Worm (Caenorhabditis elegans) whole organism, L4 larva: ENCODE data around the gene lgc-11.

Experiments used
- F26F4.8 ChIP-seq: fragments of 200-800 bp; sonication (Bioruptor generic); conservative IDR thresholded peaks from 2 replicates; pipeline ENCODE4 v1.3.6; 2022; ENCODE audit warnings: missing genetic modification characterization, missing compliant biosample characterization
- R02D3.7 ChIP-seq: fragments of 150-350 bp; sonication (generic microtip); optimal IDR thresholded peaks from 3 replicates; lab custom pipeline; 2014; ENCODE audit warnings: missing biosample characterization, missing genetic modification characterization
- Y105C5A.15 ChIP-seq: fragments of 200-800 bp; sonication (Bioruptor generic); IDR thresholded peaks from 2 replicates; pipeline ENCODE4 v1.3.6; 2022; ENCODE audit warnings: missing genetic modification characterization, missing compliant biosample characterization
- Y48G9A.11 ChIP-seq: fragments of 200-800 bp; sonication (Bioruptor generic); IDR thresholded peaks from 2 replicates; pipeline ENCODE4 v1.3.6; 2022; ENCODE audit warnings: missing genetic modification reagents, missing genetic modification characterization, missing compliant biosample characterization
- Y75B8A.6 ChIP-seq: fragments of 200-800 bp; sonication (Bioruptor generic); IDR thresholded peaks from 2 replicates; pipeline ENCODE4 v1.3.6; 2022; ENCODE audit warnings: missing genetic modification reagents, missing genetic modification characterization, missing compliant biosample characterization
- aha-1 ChIP-seq: fragments of 150-350 bp; peaks from one replicate; lab custom pipeline; 2014; ENCODE audit warnings: missing biosample characterization, missing genetic modification characterization
- ceh-44 ChIP-seq: fragments of 200-800 bp; sonication (Bioruptor generic); IDR thresholded peaks from 2 replicates; pipeline ENCODE4 v1.3.6; 2022; ENCODE audit warnings: missing genetic modification reagents, missing genetic modification characterization, missing compliant biosample characterization
- ctbp-1 ChIP-seq: fragments of 200-800 bp; sonication (Bioruptor generic); IDR thresholded peaks from 2 replicates; pipeline ENCODE4 v1.3.6; 2022; ENCODE audit warnings: missing genetic modification reagents, missing genetic modification characterization, missing compliant biosample characterization
- daf-12 ChIP-seq: fragments of 150-350 bp; optimal IDR thresholded peaks from 2 replicates; lab custom pipeline; 2014; ENCODE audit warnings: missing biosample characterization, missing genetic modification reagents, missing genetic modification characterization
- dmd-8 ChIP-seq: fragments of 200-800 bp; sonication (Bioruptor generic); IDR thresholded peaks from 2 replicates; pipeline ENCODE4 v1.3.6; 2022; ENCODE audit warnings: missing genetic modification characterization, missing compliant biosample characterization
- dve-1 ChIP-seq: sonication (generic microtip); optimal IDR thresholded peaks from 2 replicates; lab custom pipeline; 2017; ENCODE audit warnings: antibody characterized with exemption, mild to moderate bottlenecking, missing genetic modification characterization, missing compliant biosample characterization; ENCODE audit not compliant: insufficient read depth
- egl-43 ChIP-seq: fragments of 200-800 bp; sonication (Bioruptor generic); IDR thresholded peaks from 2 replicates; pipeline ENCODE4 v1.3.6; 2022; ENCODE audit warnings: missing genetic modification reagents, missing genetic modification characterization, missing compliant biosample characterization
- hif-1 ChIP-seq, 2 experiments: sonication (generic microtip); optimal IDR thresholded peaks; 2 replicates each; lab custom pipeline; 2016 to 2017; ENCODE audit warnings: missing compliant biosample characterization in 2 of 2, missing genetic modification characterization in 2 of 2, missing genetic modification reagents in 2 of 2, missing genotype in 2 of 2, mild to moderate bottlenecking in 1 of 2
- hlh-30 ChIP-seq: sonication (generic microtip); optimal IDR thresholded peaks from 2 replicates; lab custom pipeline; 2017; ENCODE audit warnings: antibody characterized with exemption, mild to moderate bottlenecking, missing genetic modification characterization, missing compliant biosample characterization; ENCODE audit not compliant: insufficient read depth
- hmg-1.1 ChIP-seq: fragments of 200-800 bp; sonication (Bioruptor generic); IDR thresholded peaks from 2 replicates; pipeline ENCODE4 v1.3.6; 2022; ENCODE audit warnings: missing genetic modification reagents, missing genetic modification characterization, missing compliant biosample characterization
- lin-15B ChIP-seq: fragments of 150-350 bp; sonication (generic microtip); optimal IDR thresholded peaks from 3 replicates; lab custom pipeline; 2014; ENCODE audit warnings: missing biosample characterization, missing genetic modification characterization
- lin-38 ChIP-seq: fragments of 200-800 bp; sonication (Bioruptor generic); IDR thresholded peaks from 2 replicates; pipeline ENCODE4 v1.3.6; 2022; ENCODE audit warnings: missing genetic modification reagents, missing genetic modification characterization, missing compliant biosample characterization
- madf-5 ChIP-seq, 2 experiments: fragments of 200-800 bp; sonication (Bioruptor generic); IDR thresholded peaks; 2 replicates each; pipeline ENCODE4 v1.3.6; 2022; ENCODE audit warnings: missing compliant biosample characterization in 2 of 2, missing genetic modification characterization in 2 of 2
- mep-1 ChIP-seq: fragments of 150-350 bp; sonication (generic microtip); optimal IDR thresholded peaks from 3 replicates; lab custom pipeline; 2014; ENCODE audit warnings: missing biosample characterization, missing genetic modification characterization
- mxl-2 ChIP-seq: fragments of 200-800 bp; sonication (Bioruptor generic); conservative IDR thresholded peaks from 2 replicates; pipeline ENCODE4 v1.3.6; 2022; ENCODE audit warnings: missing genetic modification reagents, missing genetic modification characterization, missing compliant biosample characterization
- mxl-3 ChIP-seq: fragments of 200-800 bp; sonication (Bioruptor generic); optimal IDR thresholded peaks from 2 replicates; lab custom pipeline; 2018; ENCODE audit warnings: mild to moderate bottlenecking, missing genetic modification characterization, missing compliant biosample characterization
- nhr-11 ChIP-seq: fragments of 150-350 bp; optimal IDR thresholded peaks from 2 replicates; lab custom pipeline; 2014; ENCODE audit warnings: missing biosample characterization, missing genetic modification characterization
- nhr-237 ChIP-seq: sonication (generic microtip); optimal IDR thresholded peaks from 2 replicates; lab custom pipeline; 2017; ENCODE audit warnings: missing biosample characterization, missing genetic modification characterization
- sdz-12 ChIP-seq: fragments of 200-800 bp; sonication (Bioruptor generic); optimal IDR thresholded peaks from 2 replicates; lab custom pipeline; 2018; ENCODE audit warnings: mild to moderate bottlenecking, missing genetic modification characterization, missing compliant biosample characterization
- set-16 ChIP-seq: fragments of 200-800 bp; sonication (Bioruptor generic); IDR thresholded peaks from 2 replicates; pipeline ENCODE4 v1.3.6; 2022; ENCODE audit warnings: missing genetic modification reagents, missing genetic modification characterization, missing compliant biosample characterization
- snpc-4 ChIP-seq: fragments of 150-350 bp; optimal IDR thresholded peaks from 2 replicates; lab custom pipeline; 2014; ENCODE audit warnings: missing biosample characterization, missing genetic modification characterization
- spr-1 ChIP-seq: sonication (generic microtip); optimal IDR thresholded peaks from 2 replicates; lab custom pipeline; 2016; ENCODE audit warnings: mild to moderate bottlenecking, missing genetic modification characterization, missing compliant biosample characterization
- tra-1 ChIP-seq: fragments of 200-800 bp; sonication (Bioruptor generic); IDR thresholded peaks from 2 replicates; pipeline ENCODE4 v1.3.6; 2022; ENCODE audit warnings: missing genetic modification reagents, missing genetic modification characterization, missing compliant biosample characterization
- unc-62 ChIP-seq, 3 experiments: fragments of 150-350 bp in 1 of 3; sonication (generic microtip); optimal IDR thresholded peaks in 2 of 3; peaks in 1 of 3; 1 replicate in 1 of 3; 2 replicates in 2 of 3; lab custom pipeline; 2014 to 2017; ENCODE audit warnings: missing biosample characterization in 3 of 3, missing genetic modification characterization in 3 of 3, missing genetic modification reagents in 3 of 3, missing genotype in 1 of 3
- vab-7 ChIP-seq: fragments of 200-800 bp; sonication (Bioruptor generic); IDR thresholded peaks from 2 replicates; pipeline ENCODE4 v1.3.6; 2022; ENCODE audit warnings: missing genetic modification reagents, missing genetic modification characterization, missing compliant biosample characterization
- zfp-2 ChIP-seq: sonication (generic microtip); optimal IDR thresholded peaks from 2 replicates; lab custom pipeline; 2016; ENCODE audit warnings: mild to moderate bottlenecking, missing genetic modification characterization, missing compliant biosample characterization
- ztf-11 ChIP-seq: fragments of 150-350 bp; optimal IDR thresholded peaks from 2 replicates; lab custom pipeline; 2014; ENCODE audit warnings: missing biosample characterization, missing genetic modification characterization

The lgc-11 gene

ce11 chrX:7546509-7546908 lies 40.1 kb upstream of the lgc-11 start, which contains the start of gene col-174:
col-174 (plus strand) TSS chrX:7546809.
- TF ChIP-seq mxl-2 (no peak), lin-38 (no peak), mep-1 (no peak), nhr-237 (tag; lab: Kevin White, UChicago) (no peak), ztf-11 (tag; lab: Kevin White, UChicago) (no peak), hlh-30 (tag; lab: Kevin White, UChicago) (no peak), ctbp-1 (GFP tag; lab: Robert Waterston, UW) (no peak), ceh-44 (GFP tag; lab: Robert Waterston, UW) (no peak), dmd-8 (GFP tag; lab: Robert Waterston, UW) (no peak), spr-1 (no peak), F26F4.8 (no peak), hmg-1.1 (GFP tag; lab: Robert Waterston, UW) (no peak), vab-7 (GFP tag; lab: Robert Waterston, UW) (no peak)

- TF ChIP-seq egl-43 (GFP tag; lab: Robert Waterston, UW) (no peak), tra-1 (GFP tag; lab: Robert Waterston, UW) (no peak), R02D3.7 (no peak), Y48G9A.11 (GFP tag; lab: Robert Waterston, UW) (no peak), madf-5 (GFP tag; IDR thresholded peaks at IDR 0.05; lab: Robert Waterston, UW) (no peak), unc-62 (GFP tag; optimal IDR thresholded peaks at IDR 0.05 in 1 of 2; lab: Kevin White, UChicago) (peak in 1 of 2 experiments; percentile 91), unc-62 (tag; optimal IDR thresholded peaks at IDR 0.05; lab: Kevin White, UChicago) (no peak)
Measured at ce11 chrX:7541078-7541477, 34.6 kb upstream of the lgc-11 start.

- TF ChIP-seq lin-15B (no peak), hif-1 (tag; optimal IDR thresholded peaks at IDR 0.05; lab: Kevin White, UChicago) (no peak), snpc-4 (tag; lab: Kevin White, UChicago) (no peak), nhr-11 (tag; lab: Kevin White, UChicago) (no peak)
Measured at ce11 chrX:7540033-7540432, 33.6 kb upstream of the lgc-11 start, which contains the start of gene glb-16. glb-16 (minus strand) TSS chrX:7540133.

- TF ChIP-seq unc-62 (GFP tag; optimal IDR thresholded peaks at IDR 0.05 in 1 of 2; lab: Kevin White, UChicago) (peak in 1 of 2 experiments; percentile 41), unc-62 (tag; optimal IDR thresholded peaks at IDR 0.05; lab: Kevin White, UChicago) (no peak), Y75B8A.6 (GFP tag; lab: Robert Waterston, UW) (no peak), sdz-12 (GFP tag; lab: Kevin White, UChicago) (no peak)
Measured at ce11 chrX:7537742-7538268, 31.4 kb upstream of the lgc-11 start, which contains the start of gene dpy-7. dpy-7 (minus strand) TSS chrX:7537792.

- TF ChIP-seq set-16: peak; percentile 87; the same call in 1 of the 2 replicates
- no peak for TF ChIP-seq mxl-3
- TF ChIP-seq zfp-2: no peak
- peak; percentile 84 for TF ChIP-seq aha-1 (tag; lab: Kevin White, UChicago)
- no peak for TF ChIP-seq dve-1 (tag; lab: Kevin White, UChicago)
- TF ChIP-seq dmd-8 (GFP tag; lab: Robert Waterston, UW): 0 out of 2 replicates have a peak, but pooled peaks have one; percentile 16
- TF ChIP-seq daf-12 (tag; lab: Kevin White, UChicago): no peak
Measured at ce11 chrX:7536869-7537268, 30.4 kb upstream of the lgc-11 start.

- TF ChIP-seq Y105C5A.15: no peak
- TF ChIP-seq egl-43 (GFP tag; lab: Robert Waterston, UW): peak; percentile 60; the same call in 1 of the 2 replicates
Measured at ce11 chrX:7534454-7534853, 28.0 kb upstream of the lgc-11 start.
